Worm (Caenorhabditis elegans) whole organism, late embryonic: ENCODE measurements around the gene T05C1.1.

Experiments
- C08G9.2 ChIP-seq: sonication (generic microtip); optimal IDR thresholded peaks from 2 replicates; lab custom pipeline; 2016; ENCODE audit warnings: mild to moderate bottlenecking, missing genetic modification characterization, moderate library complexity, missing compliant biosample characterization
- K02D7.2 ChIP-seq: sonication (generic microtip); optimal IDR thresholded peaks from 2 replicates; lab custom pipeline; 2017; ENCODE audit warnings: mild to moderate bottlenecking, missing genetic modification characterization, missing compliant biosample characterization
- T23F11.4 ChIP-seq: fragments of 200-800 bp; sonication (Bioruptor generic); optimal IDR thresholded peaks from 2 replicates; lab custom pipeline; 2018; ENCODE audit warnings: mild to moderate bottlenecking, missing genetic modification characterization, missing compliant biosample characterization
- ama-1 ChIP-seq: fragments of 150-350 bp; optimal IDR thresholded peaks from 2 replicates; lab custom pipeline; 2014
- ceh-14 ChIP-seq: sonication (generic microtip); optimal IDR thresholded peaks from 2 replicates; lab custom pipeline; 2016; ENCODE audit warnings: missing genotype, missing genetic modification characterization, missing compliant biosample characterization
- ceh-18 ChIP-seq: sonication (generic microtip); optimal IDR thresholded peaks from 2 replicates; lab custom pipeline; 2016; ENCODE audit warnings: missing genetic modification characterization, missing compliant biosample characterization
- ceh-2 ChIP-seq: sonication (generic microtip); optimal IDR thresholded peaks from 2 replicates; lab custom pipeline; 2016; ENCODE audit warnings: missing genotype, missing genetic modification characterization, missing compliant biosample characterization
- ceh-24 ChIP-seq: sonication (generic microtip); optimal IDR thresholded peaks from 2 replicates; lab custom pipeline; 2016; ENCODE audit warnings: mild to moderate bottlenecking, missing genetic modification characterization, missing compliant biosample characterization
- ceh-31 ChIP-seq: sonication (generic microtip); optimal IDR thresholded peaks from 2 replicates; lab custom pipeline; 2016; ENCODE audit warnings: missing genetic modification characterization, missing compliant biosample characterization
- ceh-45 ChIP-seq: fragments of 200-800 bp; sonication (Bioruptor generic); IDR thresholded peaks from 2 replicates; pipeline ENCODE4 v1.3.6; 2022; ENCODE audit warnings: missing genetic modification reagents, missing genetic modification characterization, missing compliant biosample characterization
- ceh-48 ChIP-seq: sonication (generic microtip); optimal IDR thresholded peaks from 2 replicates; lab custom pipeline; 2016; ENCODE audit warnings: missing genetic modification characterization, inconsistent platforms, missing compliant biosample characterization
- ceh-6 ChIP-seq: fragments of 200-800 bp; sonication (Bioruptor generic); optimal IDR thresholded peaks from 2 replicates; lab custom pipeline; 2018; ENCODE audit warnings: mild to moderate bottlenecking, missing genetic modification characterization, missing compliant biosample characterization
- ceh-9 ChIP-seq: sonication (generic microtip); optimal IDR thresholded peaks from 2 replicates; lab custom pipeline; 2016; ENCODE audit warnings: mild to moderate bottlenecking, missing genetic modification characterization, inconsistent platforms, missing compliant biosample characterization
- che-1 ChIP-seq: sonication (generic microtip); optimal IDR thresholded peaks from 2 replicates; lab custom pipeline; 2016; ENCODE audit warnings: mild to moderate bottlenecking, missing genetic modification characterization, missing compliant biosample characterization
- elt-2 ChIP-seq: sonication (generic microtip); optimal IDR thresholded peaks from 2 replicates; lab custom pipeline; 2016; ENCODE audit warnings: missing genetic modification reagents, missing genetic modification characterization, missing compliant biosample characterization
- fax-1 ChIP-seq: sonication (generic microtip); optimal IDR thresholded peaks from 2 replicates; lab custom pipeline; 2016; ENCODE audit warnings: missing genotype, missing genetic modification characterization, missing compliant biosample characterization
- hlh-15 ChIP-seq: sonication (generic microtip); optimal IDR thresholded peaks from 2 replicates; lab custom pipeline; 2016; ENCODE audit warnings: missing genetic modification characterization, missing compliant biosample characterization
- hlh-30 ChIP-seq: sonication (generic microtip); optimal IDR thresholded peaks from 2 replicates; lab custom pipeline; 2017; ENCODE audit warnings: antibody characterized with exemption, missing genetic modification characterization, missing compliant biosample characterization; ENCODE audit not compliant: insufficient read depth
- hlh-6 ChIP-seq: sonication (generic microtip); optimal IDR thresholded peaks from 2 replicates; lab custom pipeline; 2016; ENCODE audit warnings: missing genotype, missing genetic modification characterization, missing compliant biosample characterization
- hlh-8 ChIP-seq: sonication (generic microtip); optimal IDR thresholded peaks from 2 replicates; lab custom pipeline; 2016; ENCODE audit warnings: missing genotype, missing genetic modification characterization, missing compliant biosample characterization
- lim-6 ChIP-seq: sonication (generic microtip); optimal IDR thresholded peaks from 2 replicates; lab custom pipeline; 2016; ENCODE audit warnings: missing genetic modification characterization, missing compliant biosample characterization
- lin-11 ChIP-seq: fragments of 200-800 bp; sonication (Bioruptor generic); optimal IDR thresholded peaks from 2 replicates; lab custom pipeline; 2018; ENCODE audit warnings: mild to moderate bottlenecking, missing genetic modification characterization, missing compliant biosample characterization
- madf-2 ChIP-seq: sonication (generic microtip); optimal IDR thresholded peaks from 2 replicates; lab custom pipeline; 2017; ENCODE audit warnings: missing genetic modification characterization, missing compliant biosample characterization
- mec-3 ChIP-seq: sonication (generic microtip); optimal IDR thresholded peaks from 2 replicates; lab custom pipeline; 2016; ENCODE audit warnings: borderline replicate concordance, missing genetic modification characterization, missing compliant biosample characterization
- nfya-1 ChIP-seq: sonication (generic microtip); optimal IDR thresholded peaks from 2 replicates; lab custom pipeline; 2017; ENCODE audit warnings: missing genetic modification characterization, mild to moderate bottlenecking, missing compliant biosample characterization, antibody characterized with exemption, moderate library complexity
- nhr-11 ChIP-seq: fragments of 150-350 bp; optimal IDR thresholded peaks from 2 replicates; lab custom pipeline; 2014; ENCODE audit warnings: missing biosample characterization, missing genetic modification characterization
- pax-1 ChIP-seq: fragments of 150-350 bp; optimal IDR thresholded peaks from 2 replicates; lab custom pipeline; 2014; ENCODE audit warnings: missing biosample characterization, missing genetic modification characterization
- pha-2 ChIP-seq: sonication (generic microtip); optimal IDR thresholded peaks from 2 replicates; lab custom pipeline; 2017; ENCODE audit warnings: mild to moderate bottlenecking, missing genetic modification characterization, missing compliant biosample characterization
- pha-4 ChIP-seq: fragments of 150-350 bp; optimal IDR thresholded peaks from 2 replicates; lab custom pipeline; 2018; ENCODE audit warnings: missing biosample characterization, missing genetic modification reagents, missing genetic modification characterization
- ref-2 ChIP-seq: sonication (generic microtip); optimal IDR thresholded peaks from 2 replicates; lab custom pipeline; 2016; ENCODE audit warnings: missing genetic modification characterization, missing compliant biosample characterization
- rnt-1 ChIP-seq: sonication (generic microtip); optimal IDR thresholded peaks from 2 replicates; lab custom pipeline; 2016; ENCODE audit warnings: missing genetic modification characterization, missing compliant biosample characterization
- sox-2 ChIP-seq: fragments of 200-800 bp; sonication (Bioruptor generic); IDR thresholded peaks from 2 replicates; pipeline ENCODE4 v1.3.6; 2022; ENCODE audit warnings: missing genetic modification reagents, missing genetic modification characterization, missing compliant biosample characterization
- tbx-7 ChIP-seq: sonication (generic microtip); optimal IDR thresholded peaks from 2 replicates; lab custom pipeline; 2016; ENCODE audit warnings: missing genotype, missing genetic modification characterization, missing compliant biosample characterization
- unc-3 ChIP-seq, 2 experiments: fragments of 200-800 bp in 1 of 2; sonication (Bioruptor generic) in 1 of 2; sonication (generic microtip) in 1 of 2; conservative IDR thresholded peaks in 1 of 2; optimal IDR thresholded peaks in 1 of 2; 2 replicates each; pipeline versions ENCODE4 v1.3.6 to Lab custom; 2016 to 2022; ENCODE audit warnings: missing compliant biosample characterization in 2 of 2, missing genetic modification characterization in 2 of 2, missing genetic modification reagents in 1 of 2
- ztf-16 ChIP-seq: sonication (generic microtip); optimal IDR thresholded peaks from 2 replicates; lab custom pipeline; 2017; ENCODE audit warnings: missing genetic modification characterization, missing compliant biosample characterization

T05C1.1 gene

DNA sequence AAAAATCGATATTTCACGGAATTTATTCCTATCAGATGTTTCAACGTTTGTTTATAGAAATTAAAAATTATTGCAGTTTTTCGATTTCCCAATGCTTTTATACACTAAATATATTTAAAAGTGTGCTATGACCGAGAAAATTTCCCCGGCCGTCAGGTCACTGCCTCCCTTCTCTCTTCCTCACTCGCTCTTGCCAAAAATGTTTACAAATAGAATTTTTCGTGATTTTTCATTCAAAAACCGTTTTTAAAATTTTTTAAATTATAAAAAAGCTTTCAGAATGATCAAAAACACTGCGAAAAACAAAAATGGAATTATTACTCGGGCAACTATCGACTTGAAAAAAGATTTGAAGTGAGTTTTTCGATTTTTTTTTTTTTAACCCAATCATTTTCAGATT is 17.6 kb upstream of the T05C1.1 start, which contains the start of the genes T12C9.7 and vps-18:
TSS of gene T12C9.7 (minus strand) at position 101 of the 400 bp plus-strand sequence.
TSS of gene vps-18 (plus strand) at position 280 of the 400 bp plus-strand sequence.
- TF ChIP-seq nfya-1 (tag; lab: Kevin White, UChicago): no peak
- no peak for TF ChIP-seq ceh-2 (tag; lab: Kevin White, UChicago)
- TF ChIP-seq pax-1 (tag; lab: Kevin White, UChicago): no peak
- TF ChIP-seq ceh-6 (GFP tag; lab: Kevin White, UChicago): no peak
- no peak for TF ChIP-seq madf-2
- TF ChIP-seq hlh-6 (tag; lab: Kevin White, UChicago): no peak
- TF ChIP-seq ceh-18 (tag; lab: Kevin White, UChicago): no peak
- no peak for TF ChIP-seq tbx-7
- TF ChIP-seq C08G9.2: no peak

DNA sequence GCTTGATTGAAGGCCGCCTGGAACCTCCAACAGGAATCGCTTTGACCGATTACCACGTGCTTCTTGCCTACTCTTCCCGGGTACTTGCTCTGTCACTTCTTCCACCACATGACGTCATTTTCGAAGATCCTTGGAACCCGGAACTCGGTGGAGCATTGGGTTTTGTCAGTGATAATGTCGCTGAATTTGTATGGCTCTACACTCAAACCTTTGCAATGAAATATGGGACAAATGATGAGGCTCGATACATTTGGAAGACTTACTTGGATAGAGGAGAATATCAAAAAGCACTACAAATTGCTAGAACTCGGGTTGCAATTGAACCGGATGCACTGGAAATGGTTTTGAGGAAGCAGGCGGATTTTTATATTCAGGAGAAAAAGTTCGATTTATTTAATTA is 15.6 kb upstream of the T05C1.1 start:
- TF ChIP-seq ceh-14 (tag; lab: Kevin White, UChicago) (no peak), hlh-30 (no peak), lin-11 (tag; lab: Kevin White, UChicago) (no peak)

- TF ChIP-seq nhr-11 (tag; lab: Kevin White, UChicago) (no peak), ceh-48 (no peak)
- TF ChIP-seq, all 69 proteins: peak for 0
Measured at ce11 chrII:4467869-4468268, 10.5 kb upstream of the T05C1.1 start, which contains the start of gene W06B4.2. Gene W06B4.2, plus strand, starts transcription at chrII:4468169.

DNA sequence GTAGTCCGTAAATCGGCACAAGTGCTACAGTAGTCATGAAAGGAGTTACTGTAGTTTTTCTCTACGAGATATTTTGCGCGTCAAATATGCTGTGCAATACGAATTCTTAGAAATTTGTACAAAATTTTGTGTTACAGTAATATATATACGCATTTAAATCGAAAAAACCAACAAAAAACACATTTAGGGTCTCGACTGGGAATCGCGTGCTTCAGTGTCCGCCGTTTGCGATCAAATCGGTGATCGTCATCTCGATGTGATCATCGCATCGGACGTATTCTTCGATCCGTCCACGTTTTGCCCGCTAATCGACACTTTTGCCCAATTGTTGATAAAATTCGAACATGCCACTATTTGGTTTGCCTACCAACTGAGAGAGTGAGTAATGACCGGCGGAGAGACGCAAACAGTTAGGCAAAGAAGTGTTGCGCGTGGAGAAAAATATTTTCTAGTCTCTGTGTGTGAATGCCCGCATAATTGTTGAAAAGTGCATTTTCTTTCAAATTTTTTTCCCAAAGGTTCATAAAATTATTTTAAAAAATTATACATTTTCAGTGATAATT is 9.4 kb upstream of the T05C1.1 start:
- TF ChIP-seq tbx-7: no peak
- TF ChIP-seq C08G9.2: no peak
- no peak for TF ChIP-seq ztf-16 (tag; lab: Kevin White, UChicago)
- no peak for TF ChIP-seq pha-2 (tag; lab: Kevin White, UChicago)
- no peak for TF ChIP-seq T23F11.4 (GFP tag; lab: Kevin White, UChicago)
- no peak for TF ChIP-seq hlh-30
- TF ChIP-seq sox-2 (GFP tag; lab: Robert Waterston, UW): no peak
- no peak for TF ChIP-seq elt-2 (tag; lab: Kevin White, UChicago)

ce11 chrII:4470972-4471645 is 7.3 kb upstream of the T05C1.1 start, which contains the start of gene W06B4.1:
Gene W06B4.1, plus strand, starts transcription at chrII:4471595.
- TF ChIP-seq pha-4 (no peak), ceh-45 (GFP tag; lab: Robert Waterston, UW) (no peak), K02D7.2 (tag; lab: Kevin White, UChicago) (no peak), fax-1 (tag; lab: Kevin White, UChicago) (no peak), che-1 (tag; lab: Kevin White, UChicago) (no peak), hlh-8 (tag; lab: Kevin White, UChicago) (no peak), rnt-1 (tag; lab: Kevin White, UChicago) (no peak), ceh-24 (tag; lab: Kevin White, UChicago) (no peak), ceh-9 (no peak)

DNA sequence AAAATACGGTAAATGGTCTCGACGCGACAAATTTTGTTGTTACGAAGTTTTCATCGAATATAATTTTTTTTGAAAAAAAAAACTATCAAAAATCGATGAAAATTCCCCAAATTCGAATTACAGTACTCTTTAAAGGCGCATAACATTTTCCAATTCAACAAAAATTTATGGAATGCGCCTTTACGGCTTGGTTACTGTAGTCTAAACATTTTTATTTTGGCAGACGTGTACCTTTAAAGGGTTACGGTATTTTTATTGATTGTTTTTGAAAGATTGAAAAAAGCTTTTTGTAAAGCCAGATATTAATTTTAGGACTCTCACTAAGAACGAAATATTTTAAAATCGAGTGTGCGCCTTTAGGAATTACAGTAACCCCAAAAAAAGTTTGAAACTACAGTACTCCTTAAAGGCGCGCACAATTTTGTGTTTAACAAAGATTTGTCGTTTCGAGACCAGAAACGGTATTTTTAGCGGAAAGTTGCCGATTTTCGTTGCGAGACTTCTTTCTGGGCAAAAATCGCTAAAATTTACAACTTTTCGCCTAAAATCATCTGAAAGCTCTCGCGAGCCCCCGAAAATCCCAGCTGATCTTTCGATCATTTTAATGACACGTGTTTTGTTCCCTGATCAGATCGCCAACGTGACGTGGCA is 4.3 kb upstream of the T05C1.1 start:
- TF ChIP-seq ama-1 (no peak), lim-6 (tag; lab: Kevin White, UChicago) (no peak), fax-1 (tag; lab: Kevin White, UChicago) (no peak), unc-3 (GFP tag; conservative IDR thresholded peaks at IDR 0.05; lab: Robert Waterston, UW) (no peak), unc-3 (tag; optimal IDR thresholded peaks at IDR 0.05; lab: Kevin White, UChicago) (no peak), ceh-31 (no peak), mec-3 (tag; lab: Kevin White, UChicago) (no peak), sox-2 (GFP tag; lab: Robert Waterston, UW) (no peak), hlh-15 (tag; lab: Kevin White, UChicago) (no peak), ztf-16 (tag; lab: Kevin White, UChicago) (no peak), ref-2 (tag; lab: Kevin White, UChicago) (no peak), ceh-48 (no peak), ceh-14 (tag; lab: Kevin White, UChicago) (no peak)
- TF ChIP-seq, all 69 proteins: peak for 0
